Fruit fly (Drosophila melanogaster) whole organism, embryonic: ENCODE measurements around the gene bora.

Experiments used
- Eip74EF ChIP-seq, 2 experiments: fragments of 200-800 bp in 1 of 2; fragments of >200 bp in 1 of 2; sonication (Bioruptor generic) in 1 of 2; optimal IDR thresholded peaks; 2 replicates each; lab custom pipeline; 2017 to 2019; ENCODE audit warnings: missing biosample characterization in 2 of 2, missing genetic modification characterization in 2 of 2, mild to moderate bottlenecking in 1 of 2, moderate library complexity in 1 of 2
- unpg ChIP-seq: fragments of 200-800 bp; sonication (Bioruptor generic); optimal IDR thresholded peaks from 3 replicates; lab custom pipeline; 2018; ENCODE audit warnings: missing biosample characterization, mild to moderate bottlenecking, missing genetic modification characterization, moderate library complexity

DNA sequence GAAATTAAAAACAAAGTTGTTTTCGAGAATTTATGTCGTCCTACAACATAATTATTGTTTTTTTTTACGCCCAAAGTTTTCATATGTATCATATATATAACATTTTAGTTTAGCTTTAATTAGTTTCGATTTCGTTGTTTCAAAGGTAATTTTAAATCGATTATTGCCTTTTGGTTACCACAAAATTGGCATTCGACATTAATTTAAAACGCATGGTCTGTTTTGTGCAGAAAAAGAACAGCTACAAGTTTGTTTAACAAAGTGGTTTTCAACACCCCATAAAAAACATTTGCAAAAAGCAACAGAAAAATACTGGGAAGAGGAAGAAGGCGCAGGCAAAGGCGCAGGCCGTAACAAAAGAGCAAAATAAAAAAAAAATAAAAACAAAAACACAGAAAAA is 16.0 kb downstream of the bora start:
- TF ChIP-seq unpg (GFP tag; lab: Kevin White, UChicago) (no peak), Eip74EF (GFP tag; optimal IDR thresholded peaks at IDR 0.05; lab: Kevin White, UChicago) (no peak)
